Fruit fly (Drosophila melanogaster) whole organism, prepupa: ENCODE measurements around the gene GluRIB.

Experiments used
- CG11762 ChIP-seq: fragments of 200-800 bp; sonication (Bioruptor generic); optimal IDR thresholded peaks from 3 replicates; lab custom pipeline; 2016; ENCODE audit warnings: missing biosample characterization, missing genetic modification characterization; ENCODE audit not compliant: insufficient read depth
- CG15336 ChIP-seq: fragments of 200-800 bp; sonication (Bioruptor generic); IDR thresholded peaks from 2 replicates; pipeline ENCODE4 v1.3.6; 2022; ENCODE audit warnings: missing biosample characterization, missing genetic modification characterization
- CG1621 ChIP-seq: fragments of 200-800 bp; sonication (Bioruptor generic); optimal IDR thresholded peaks from 3 replicates; lab custom pipeline; 2018; ENCODE audit warnings: missing biosample characterization, mild to moderate bottlenecking, missing genetic modification characterization
- CG31627 ChIP-seq: fragments of 200-800 bp; sonication (Bioruptor generic); optimal IDR thresholded peaks from 3 replicates; lab custom pipeline; 2016; ENCODE audit warnings: missing biosample characterization, missing genetic modification characterization
- Eip93F ChIP-seq: fragments of 200-800 bp; sonication (Bioruptor generic); optimal IDR thresholded peaks from 2 replicates; lab custom pipeline; 2016; ENCODE audit warnings: missing biosample characterization, mild to moderate bottlenecking, missing genetic modification characterization
- Gug ChIP-seq: fragments of 200-800 bp; sonication (Bioruptor generic); IDR thresholded peaks from 2 replicates; pipeline ENCODE4 v1.3.6; 2022; ENCODE audit warnings: missing biosample characterization, missing genetic modification characterization
- Hr4 ChIP-seq: fragments of 200-800 bp; sonication (Bioruptor generic); optimal IDR thresholded peaks from 3 replicates; lab custom pipeline; 2016; ENCODE audit warnings: missing biosample characterization, missing genetic modification characterization
- Lpt ChIP-seq: fragments of 200-800 bp; sonication (Bioruptor generic); optimal IDR thresholded peaks from 3 replicates; lab custom pipeline; 2016; ENCODE audit warnings: missing biosample characterization, missing genetic modification characterization
- Smox ChIP-seq: fragments of 200-800 bp; sonication (Bioruptor generic); optimal IDR thresholded peaks from 3 replicates; lab custom pipeline; 2016; ENCODE audit warnings: missing biosample characterization, missing genetic modification characterization
- salr ChIP-seq, 2 experiments: fragments of 200-800 bp; sonication (Bioruptor generic); optimal IDR thresholded peaks; 3 replicates each; lab custom pipeline; 2016 to 2018; ENCODE audit warnings: missing biosample characterization in 2 of 2, missing genetic modification characterization in 2 of 2, mild to moderate bottlenecking in 1 of 2

DNA sequence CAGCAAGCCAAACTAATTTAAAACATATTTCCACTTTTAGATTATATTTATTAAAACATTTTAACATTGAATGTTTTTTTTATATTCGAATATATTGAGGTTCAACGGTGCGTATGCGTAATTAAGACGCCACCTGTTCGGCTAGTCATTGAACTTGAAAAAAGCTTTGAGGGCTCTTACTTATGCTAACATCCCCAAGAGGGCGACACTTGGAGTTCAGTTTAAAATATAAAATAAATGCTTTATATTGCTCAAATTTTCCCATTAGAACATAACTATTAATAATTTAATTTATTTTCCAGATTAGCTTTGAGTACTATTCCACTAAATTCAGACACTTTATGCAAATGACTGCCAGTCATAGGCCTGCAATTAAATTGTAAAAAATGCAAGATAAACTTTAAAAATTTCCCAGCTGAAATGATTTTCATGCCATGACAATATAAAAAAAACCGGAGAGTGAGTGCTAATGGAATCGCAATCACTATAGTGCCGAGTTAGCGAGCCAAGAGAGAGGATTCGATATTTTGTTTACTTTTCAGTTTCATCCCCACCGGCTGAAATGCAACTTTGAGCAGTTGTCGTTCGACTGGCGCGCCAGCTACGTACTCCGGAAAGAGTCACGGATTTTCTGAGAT is 82.1 kb downstream of the GluRIB start, which contains the start of gene PGRP-LA:
- TF ChIP-seq Hr4 (peak; percentile 26), CG31627 (GFP tag; lab: Kevin White, UChicago) (peak; percentile 18), Gug (GFP tag; lab: Robert Waterston, UW) (no peak), CG1621 (tag; lab: Kevin White, UChicago) (no peak), Eip93F (no peak), CG11762 (GFP tag; lab: Kevin White, UChicago) (no peak), CG15336 (GFP tag; lab: Robert Waterston, UW) (no peak), Lpt (GFP tag; lab: Kevin White, UChicago) (no peak), Smox (GFP tag; lab: Kevin White, UChicago) (no peak), salr (GFP tag; optimal IDR thresholded peaks at IDR 0.05; lab: Kevin White, UChicago) (no peak)
